Fruit fly (Drosophila melanogaster): Measurements from ENCODE around the gene CG17264.
A peak's percentile ranks its signal among the peaks of the same experiment; 100 is the strongest.

Gene CG17264

dm6 chr2L:2999113-2999512 is 19.2 kb upstream of the CG17264 start, which contains the start of gene Ccdc85:
Gene Ccdc85, plus strand, starts transcription at chr2L:2999286.
- TF ChIP-seq fd96Ca (GFP tag; IDR thresholded peaks at IDR 0.05), result no peak
- TF ChIP-seq CG34367 (tag; optimal IDR thresholded peaks at IDR 0.05), result no peak
- TF ChIP-seq CG13204 (GFP tag; optimal IDR thresholded peaks at IDR 0.05), result no peak
- TF ChIP-seq Pif1B (GFP tag; optimal IDR thresholded peaks at IDR 0.05), result no peak
- TF ChIP-seq Pif1A (GFP tag; optimal IDR thresholded peaks at IDR 0.05), result no peak
- no peak for TF ChIP-seq rn (GFP tag; IDR thresholded peaks at IDR 0.05)
- 0 out of 2 replicates have a peak, but pooled peaks have one; percentile 11 for TF ChIP-seq CG12605 (GFP tag; IDR thresholded peaks at IDR 0.05)
- no peak for TF ChIP-seq CG15710 (tag; optimal IDR thresholded peaks at IDR 0.05)
- no peak for TF ChIP-seq CG10348 (GFP tag; IDR thresholded peaks at IDR 0.05)
- peak; percentile 3 for TF ChIP-seq EcR (GFP tag; optimal IDR thresholded peaks at IDR 0.05)
- TF ChIP-seq CG9948 (tag; optimal IDR thresholded peaks at IDR 0.05), result no peak
- TF ChIP-seq CG8301 (tag; optimal IDR thresholded peaks at IDR 0.05), result no peak
- TF ChIP-seq CG4496 (GFP tag; IDR thresholded peaks at IDR 0.05), result no peak

DNA sequence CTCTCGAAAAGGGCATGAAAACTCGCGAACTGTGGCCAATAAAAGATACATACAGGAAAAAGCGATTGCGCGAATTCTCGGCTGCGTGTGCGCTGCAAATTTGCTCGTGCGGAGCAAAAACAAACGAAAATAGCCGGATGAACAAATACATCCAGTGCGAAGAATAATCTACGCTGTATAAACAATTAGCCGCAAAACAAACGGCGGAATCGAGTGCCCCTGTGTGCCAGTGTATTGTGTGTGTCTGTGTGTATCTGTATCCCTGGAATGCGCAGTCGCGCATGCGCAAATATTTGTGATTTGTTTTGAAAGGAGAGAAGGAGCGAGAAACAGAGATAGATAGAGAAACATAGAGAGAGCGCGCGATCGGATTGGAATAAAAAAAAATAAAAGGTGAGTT is 18.7 kb upstream of the CG17264 start:
- TF ChIP-seq CG32121 (GFP tag; IDR thresholded peaks at IDR 0.05) (no peak), CG12605 (GFP tag; IDR thresholded peaks at IDR 0.05) (no peak), CG4496 (GFP tag; IDR thresholded peaks at IDR 0.05) (0 out of 3 replicates have a peak, but pooled peaks have one; percentile 30), rn (GFP tag; IDR thresholded peaks at IDR 0.05) (no peak)

- TF ChIP-seq Snoo (tag; optimal IDR thresholded peaks at IDR 0.05), result no peak
- peak; percentile 51; the same call in 1 of the 2 replicates for TF ChIP-seq CG12605 (GFP tag; IDR thresholded peaks at IDR 0.05)
- TF ChIP-seq CG13204 (GFP tag; optimal IDR thresholded peaks at IDR 0.05), result peak; percentile 50
- TF ChIP-seq CG9948 (tag; optimal IDR thresholded peaks at IDR 0.05), result no peak
- TF ChIP-seq CG8159 (tag; optimal IDR thresholded peaks at IDR 0.05), result no peak
Observed at dm6 chr2L:3000517-3000934, 17.8 kb upstream of the CG17264 start.

DNA sequence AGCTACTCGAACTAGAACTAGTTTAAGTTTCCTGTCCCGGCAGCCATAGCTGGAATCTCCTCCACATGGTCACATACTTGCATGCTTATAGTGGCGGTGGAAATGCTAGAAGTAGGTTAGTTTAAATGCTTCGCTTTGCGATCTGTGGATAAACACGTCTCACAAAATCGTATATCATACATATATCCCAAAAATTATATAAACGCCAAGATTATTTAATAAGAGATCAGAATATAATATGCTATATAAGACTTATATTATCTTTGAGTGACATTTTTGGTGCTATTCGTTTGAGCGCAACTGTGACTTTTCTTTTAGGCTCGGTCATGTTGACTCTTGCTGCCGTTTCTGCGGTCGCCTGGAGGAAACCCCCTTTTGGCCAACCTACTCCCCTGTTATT is 16.4 kb upstream of the CG17264 start:
- 0 out of 3 replicates have a peak, but pooled peaks have one; percentile 47 for TF ChIP-seq CG4496 (GFP tag; IDR thresholded peaks at IDR 0.05)
- peak; percentile 39; the same call in 1 of the 2 replicates for TF ChIP-seq CG12605 (GFP tag; IDR thresholded peaks at IDR 0.05)
- peak; percentile 53; the same call in 1 of the 2 replicates for TF ChIP-seq Ets98B (GFP tag; IDR thresholded peaks at IDR 0.05)
- TF ChIP-seq EcR (GFP tag; optimal IDR thresholded peaks at IDR 0.05), result no peak
- no peak for TF ChIP-seq rn (GFP tag; IDR thresholded peaks at IDR 0.05)
- TF ChIP-seq fd96Ca (GFP tag; IDR thresholded peaks at IDR 0.05), result no peak
- no peak for TF ChIP-seq CG17806 (tag; optimal IDR thresholded peaks at IDR 0.05)
- TF ChIP-seq CG8159 (tag; optimal IDR thresholded peaks at IDR 0.05), result no peak
- TF ChIP-seq Snoo (tag; optimal IDR thresholded peaks at IDR 0.05), result no peak
- no peak for TF ChIP-seq CG14655 (GFP tag; optimal IDR thresholded peaks at IDR 0.05)
- no peak for TF ChIP-seq CG15710 (tag; optimal IDR thresholded peaks at IDR 0.05)
- peak; percentile 3 for TF ChIP-seq CG9948 (tag; optimal IDR thresholded peaks at IDR 0.05)
- TF ChIP-seq CG10348 (GFP tag; IDR thresholded peaks at IDR 0.05), result no peak
- TF ChIP-seq CG32121 (GFP tag; IDR thresholded peaks at IDR 0.05), result peak; percentile 17; the same call in 1 of the 2 replicates
- no peak for TF ChIP-seq CG34367 (tag; optimal IDR thresholded peaks at IDR 0.05)
- TF ChIP-seq CG8301 (tag; optimal IDR thresholded peaks at IDR 0.05), result peak; percentile 69
- TF ChIP-seq Pif1B (GFP tag; optimal IDR thresholded peaks at IDR 0.05), result no peak

DNA sequence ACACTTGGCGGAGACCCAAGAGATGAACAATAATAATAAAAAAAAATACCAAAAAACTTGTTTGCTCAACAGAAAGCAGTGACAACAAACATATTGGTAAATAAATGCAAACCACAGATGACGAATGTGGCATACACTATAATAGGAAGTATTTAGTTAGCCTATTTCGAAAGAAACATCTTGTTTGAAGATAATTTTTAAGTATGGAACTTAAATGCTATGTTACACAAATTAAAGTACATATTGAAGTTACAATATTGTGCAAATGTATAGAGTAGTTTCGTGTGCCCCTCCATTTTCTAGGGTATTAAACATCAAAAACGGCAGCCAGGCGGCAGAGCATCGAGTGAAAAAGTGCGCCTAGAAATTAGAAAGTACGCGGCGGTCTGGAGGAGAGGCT is 14.9 kb upstream of the CG17264 start:
- TF ChIP-seq CG4496 (GFP tag; IDR thresholded peaks at IDR 0.05), result peak; percentile 73
- peak; percentile 59 for TF ChIP-seq Pif1A (GFP tag; optimal IDR thresholded peaks at IDR 0.05)
- TF ChIP-seq CG9948 (tag; optimal IDR thresholded peaks at IDR 0.05), result no peak
- TF ChIP-seq Snoo (tag; optimal IDR thresholded peaks at IDR 0.05), result no peak
- no peak for TF ChIP-seq CG15710 (tag; optimal IDR thresholded peaks at IDR 0.05)
- peak; percentile 81 for TF ChIP-seq CG14655 (GFP tag; optimal IDR thresholded peaks at IDR 0.05)
- TF ChIP-seq CG13204 (GFP tag; optimal IDR thresholded peaks at IDR 0.05), result no peak
- no peak for TF ChIP-seq gl (tag; optimal IDR thresholded peaks at IDR 0.05)
- peak; percentile 85 for TF ChIP-seq CG32121 (GFP tag; IDR thresholded peaks at IDR 0.05)
- peak; percentile 57; the same call in 1 of the 2 replicates for TF ChIP-seq CG10348 (GFP tag; IDR thresholded peaks at IDR 0.05)
- TF ChIP-seq CG8301 (tag; optimal IDR thresholded peaks at IDR 0.05), result peak; percentile 90
- peak; percentile 44; the same call in 1 of the 2 replicates for TF ChIP-seq rn (GFP tag; IDR thresholded peaks at IDR 0.05)
- TF ChIP-seq Ets98B (GFP tag; IDR thresholded peaks at IDR 0.05), result peak; percentile 89

DNA sequence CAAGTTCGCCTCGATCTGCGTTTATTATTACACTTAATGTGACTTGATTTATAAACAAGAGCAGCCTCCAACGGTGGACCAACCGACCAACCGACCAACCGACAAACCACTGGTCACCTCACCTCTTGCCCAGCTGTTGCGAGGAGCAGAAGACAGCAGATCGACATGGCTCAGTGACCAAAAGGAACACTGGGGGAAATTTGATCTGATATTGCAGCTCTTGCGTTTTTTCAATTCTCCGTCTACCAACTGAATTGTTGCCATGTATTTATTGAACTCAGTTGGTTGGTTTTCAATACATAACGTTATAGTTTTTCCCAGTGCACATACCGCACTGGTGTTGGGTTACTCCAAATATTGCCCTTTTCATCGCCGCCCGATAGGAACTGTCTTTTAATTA is 13.7 kb upstream of the CG17264 start:
- TF ChIP-seq CG32121 (GFP tag; IDR thresholded peaks at IDR 0.05) (no peak), CG4496 (GFP tag; IDR thresholded peaks at IDR 0.05) (peak; percentile 44; the same call in 2 of the 3 replicates), CG8159 (tag; optimal IDR thresholded peaks at IDR 0.05) (peak; percentile 41), Snoo (tag; optimal IDR thresholded peaks at IDR 0.05) (peak; percentile 11), Pif1A (GFP tag; optimal IDR thresholded peaks at IDR 0.05) (peak; percentile 18), EcR (GFP tag; optimal IDR thresholded peaks at IDR 0.05) (peak; percentile 61), Pif1B (GFP tag; optimal IDR thresholded peaks at IDR 0.05) (peak; percentile 4), CG10348 (GFP tag; IDR thresholded peaks at IDR 0.05) (no peak), CG14655 (GFP tag; optimal IDR thresholded peaks at IDR 0.05) (no peak), CG15710 (tag; optimal IDR thresholded peaks at IDR 0.05) (peak; percentile 45), CG34367 (tag; optimal IDR thresholded peaks at IDR 0.05) (peak; percentile 25), fd96Ca (GFP tag; IDR thresholded peaks at IDR 0.05) (peak; percentile 55; the same call in 2 of the 3 replicates), CG12605 (GFP tag; IDR thresholded peaks at IDR 0.05) (no peak), gl (tag; optimal IDR thresholded peaks at IDR 0.05) (peak; percentile 3), rn (GFP tag; IDR thresholded peaks at IDR 0.05) (no peak), CG13204 (GFP tag; optimal IDR thresholded peaks at IDR 0.05) (peak; percentile 33), D1 (tag; optimal IDR thresholded peaks at IDR 0.05) (no peak), CG17806 (tag; optimal IDR thresholded peaks at IDR 0.05) (peak; percentile 53), Ets98B (GFP tag; IDR thresholded peaks at IDR 0.05) (no peak), CG8301 (tag; optimal IDR thresholded peaks at IDR 0.05) (no peak), CG9948 (tag; optimal IDR thresholded peaks at IDR 0.05) (peak; percentile 10)
